Worm (Caenorhabditis elegans): ENCODE results near the gene sri-19.
A peak's percentile ranks its signal among the peaks of the same experiment; 100 is the strongest.

The sri-19 gene

DNA sequence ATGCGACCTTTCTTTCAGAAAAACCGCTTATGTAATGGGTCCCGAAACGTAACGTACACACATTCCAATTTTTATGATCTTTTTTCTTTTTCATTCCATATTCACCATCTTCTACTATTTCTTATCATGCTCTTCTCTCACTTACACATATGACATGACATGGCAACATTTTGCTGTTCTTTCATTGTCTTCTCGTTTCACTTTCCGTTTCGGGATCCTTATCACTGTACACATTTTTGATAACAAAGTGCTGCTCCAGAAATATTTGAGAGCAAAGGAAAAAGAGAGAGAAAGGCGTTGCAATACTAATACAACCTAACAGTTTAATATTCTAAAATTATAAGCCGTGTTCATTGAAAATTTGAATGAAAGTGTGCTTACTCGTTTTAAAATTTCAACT, 12.2 kb downstream of the sri-19 start (continued):
- no peak for TF ChIP-seq pqm-1 (tag; optimal IDR thresholded peaks at IDR 0.05)
- TF ChIP-seq nhr-84 (tag; optimal IDR thresholded peaks at IDR 0.05), result no peak
- no peak for TF ChIP-seq ceh-63 (GFP tag; optimal IDR thresholded peaks at IDR 0.05)
- no peak for TF ChIP-seq C34B4.2 (tag; optimal IDR thresholded peaks at IDR 0.05)
- no peak for TF ChIP-seq aly-2 (tag; optimal IDR thresholded peaks at IDR 0.05)
- TF ChIP-seq lir-3 (tag; optimal IDR thresholded peaks at IDR 0.05; ENCODE audit: poor library complexity), result no peak
- TF ChIP-seq hlh-17 (GFP tag; optimal IDR thresholded peaks at IDR 0.05; ENCODE audit: borderline replicate concordance), result no peak
- TF ChIP-seq aha-1 (tag; optimal IDR thresholded peaks at IDR 0.05), result no peak

DNA sequence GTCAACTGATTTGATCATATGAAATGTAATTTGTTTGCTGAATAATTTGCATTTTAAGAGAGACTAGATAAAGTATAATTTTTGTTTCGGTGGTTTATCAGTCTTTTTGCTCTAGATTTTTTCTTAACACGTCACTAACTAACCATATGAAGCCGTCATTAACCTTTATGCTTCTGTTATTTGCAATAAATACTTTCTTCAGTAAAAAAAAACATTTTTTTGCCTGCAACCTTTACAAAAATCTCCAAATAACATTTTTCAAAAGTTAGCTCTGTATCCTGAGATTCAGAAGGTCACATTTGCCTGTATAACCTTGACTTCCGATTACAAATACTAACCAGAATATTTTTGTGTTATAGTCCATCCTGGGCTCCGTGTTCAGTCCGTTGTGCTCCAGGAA, 12.6 kb downstream of the sri-19 start:
- TF ChIP-seq lin-14 (GFP tag; optimal IDR thresholded peaks at IDR 0.05), result no peak
- no peak for TF ChIP-seq zag-1 (tag; optimal IDR thresholded peaks at IDR 0.05)
- TF ChIP-seq swsn-7 (tag; optimal IDR thresholded peaks at IDR 0.05), result no peak
- no peak for TF ChIP-seq F16B12.6 (tag; optimal IDR thresholded peaks at IDR 0.05)
- TF ChIP-seq C16A3.4 (tag; optimal IDR thresholded peaks at IDR 0.05), result no peak
- no peak for TF ChIP-seq alr-1 (tag; optimal IDR thresholded peaks at IDR 0.05; ENCODE audit: borderline replicate concordance)
- no peak for TF ChIP-seq unc-30 (tag; optimal IDR thresholded peaks at IDR 0.05)
- TF ChIP-seq egl-27 (tag; optimal IDR thresholded peaks at IDR 0.05), result no peak
- TF ChIP-seq nhr-12 (tag; optimal IDR thresholded peaks at IDR 0.05), result no peak
- TF ChIP-seq dsc-1 (tag; optimal IDR thresholded peaks at IDR 0.05), result no peak
- no peak for TF ChIP-seq nhr-47 (tag; optimal IDR thresholded peaks at IDR 0.05)
- TF ChIP-seq nhr-19 (GFP tag; conservative IDR thresholded peaks at IDR 0.05), result no peak
- no peak for TF ChIP-seq hlh-17 (GFP tag; optimal IDR thresholded peaks at IDR 0.05; ENCODE audit: borderline replicate concordance)

DNA sequence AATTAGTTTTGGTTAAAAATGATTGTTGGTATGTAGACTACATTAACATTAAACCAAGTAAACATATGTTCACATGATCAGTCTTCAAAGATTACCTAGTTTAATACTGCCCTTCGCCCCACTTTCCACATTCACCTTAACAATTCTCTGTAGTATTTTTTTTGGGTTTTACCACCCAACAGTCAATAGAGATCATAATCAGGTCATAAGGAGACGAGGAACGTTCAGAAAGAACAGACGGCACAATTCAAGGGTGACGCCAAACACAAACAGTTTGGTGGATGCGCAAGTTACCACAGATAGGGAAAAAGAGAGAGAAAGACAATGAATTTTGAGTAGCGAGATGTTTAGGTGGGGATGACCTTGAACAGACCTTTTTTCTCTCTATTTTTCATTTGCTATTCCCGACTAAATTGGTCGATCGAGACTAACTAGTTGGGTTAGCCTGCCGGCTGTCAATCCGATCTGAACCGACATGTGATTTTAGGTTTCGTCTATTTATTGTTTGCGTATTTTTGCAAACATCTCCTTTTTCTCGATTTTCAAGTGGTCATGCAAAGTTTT, 13.5 kb downstream of the sri-19 start:
- TF ChIP-seq mdl-1 (tag; optimal IDR thresholded peaks at IDR 0.05) (peak in 1 of 2 experiments; percentile 68), nhr-71 (tag; optimal IDR thresholded peaks at IDR 0.05) (peak; percentile 64), grh-1 (GFP tag; IDR thresholded peaks at IDR 0.05) (peak; percentile 80), dpl-1 (GFP tag; optimal IDR thresholded peaks at IDR 0.05) (peak in 1 of 3 experiments; percentile 35), C16A3.4 (tag; optimal IDR thresholded peaks at IDR 0.05) (peak; percentile 14), nhr-20 (tag; optimal IDR thresholded peaks at IDR 0.05) (peak; percentile 82), lin-35 (GFP tag; optimal IDR thresholded peaks at IDR 0.05) (peak; percentile 12 to 53), lin-39 (tag; optimal IDR thresholded peaks at IDR 0.05) (no peak), ceh-82 (tag; optimal IDR thresholded peaks at IDR 0.05) (no peak), egl-27 (tag; optimal IDR thresholded peaks at IDR 0.05) (no peak), blmp-1 (tag; optimal IDR thresholded peaks at IDR 0.05) (peak; percentile 59), tbx-2 (tag; optimal IDR thresholded peaks at IDR 0.05) (peak; percentile 44), efl-1 (optimal IDR thresholded peaks at IDR 0.05) (peak in 1 of 2 experiments; percentile 25), efl-1 (GFP tag; optimal IDR thresholded peaks at IDR 0.05 in 1 of 2) (peak in 1 of 2 experiments; percentile 87), snu-23 (GFP tag; optimal IDR thresholded peaks at IDR 0.05) (peak; percentile 81), nhr-85 (tag) (peak; percentile 98), nhr-47 (tag; optimal IDR thresholded peaks at IDR 0.05) (peak; percentile 34), elt-3 (tag; optimal IDR thresholded peaks at IDR 0.05) (peak in 5 of 6 experiments; percentile 14 to 73 (median 43)), lin-14 (GFP tag; optimal IDR thresholded peaks at IDR 0.05) (peak; percentile 90), nhr-90 (tag; optimal IDR thresholded peaks at IDR 0.05; ENCODE audit: poor library complexity) (peak; percentile 48), lsy-2 (tag; optimal IDR thresholded peaks at IDR 0.05) (peak; percentile 27 to 36), mep-1 (tag; optimal IDR thresholded peaks at IDR 0.05) (peak; percentile 2), unc-86 (tag; optimal IDR thresholded peaks at IDR 0.05) (no peak), swsn-7 (tag; optimal IDR thresholded peaks at IDR 0.05) (no peak), nhr-19 (GFP tag; conservative IDR thresholded peaks at IDR 0.05) (peak; percentile 20)

Measured in whole organism, L1 larva.